Worm (Caenorhabditis elegans) whole organism, L2 larva: Measurements from ENCODE around the gene daz-1.

Source experiments
- ama-1 ChIP-seq: fragments of 150-350 bp; optimal IDR thresholded peaks from 2 replicates; lab custom pipeline; 2018; ENCODE audit warnings: inconsistent platforms
- ceh-16 ChIP-seq: fragments of 150-350 bp; optimal IDR thresholded peaks from 2 replicates; lab custom pipeline; 2014; ENCODE audit warnings: missing biosample characterization, missing genetic modification characterization
- ceh-82 ChIP-seq: fragments of 150-350 bp; optimal IDR thresholded peaks from 2 replicates; lab custom pipeline; 2014; ENCODE audit warnings: missing biosample characterization, missing genetic modification characterization
- lin-11 ChIP-seq: fragments of 150-350 bp; sonication (generic microtip); optimal IDR thresholded peaks from 2 replicates; lab custom pipeline; 2014; ENCODE audit warnings: missing biosample characterization, missing genetic modification characterization, inconsistent platforms, mixed read lengths
- lsy-2 ChIP-seq, 2 experiments: fragments of 150-350 bp in 1 of 2; sonication (generic microtip) in 1 of 2; optimal IDR thresholded peaks; 2 replicates each; lab custom pipeline; 2014 to 2017; ENCODE audit warnings: missing biosample characterization in 2 of 2, missing genetic modification characterization in 2 of 2
- nhr-11 ChIP-seq: fragments of 150-350 bp; optimal IDR thresholded peaks from 2 replicates; lab custom pipeline; 2014; ENCODE audit warnings: missing biosample characterization, missing genetic modification characterization
- nhr-12 ChIP-seq: fragments of 150-350 bp; optimal IDR thresholded peaks from 2 replicates; lab custom pipeline; 2014; ENCODE audit warnings: missing biosample characterization, missing genetic modification characterization
- nhr-21 ChIP-seq: fragments of 150-350 bp; optimal IDR thresholded peaks from 2 replicates; lab custom pipeline; 2014; ENCODE audit warnings: missing biosample characterization, missing genetic modification characterization
- skn-1 ChIP-seq: sonication (generic microtip); optimal IDR thresholded peaks from 2 replicates; lab custom pipeline; 2017; ENCODE audit warnings: missing biosample characterization, missing genetic modification characterization
- ztf-11 ChIP-seq: sonication (generic microtip); optimal IDR thresholded peaks from 2 replicates; lab custom pipeline; 2017; ENCODE audit warnings: missing biosample characterization, missing genetic modification characterization

- TF ChIP-seq nhr-21, result no peak
- TF ChIP-seq nhr-12 (tag; lab: Kevin White, UChicago), result no peak
- no peak for TF ChIP-seq ceh-82
- TF ChIP-seq ztf-11, result no peak
- TF ChIP-seq ceh-16 (tag; lab: Kevin White, UChicago), result no peak
- no peak for TF ChIP-seq ama-1
- no peak for TF ChIP-seq lin-11 (tag; lab: Kevin White, UChicago)
- no peak for TF ChIP-seq lsy-2 (tag; optimal IDR thresholded peaks at IDR 0.05; lab: Kevin White, UChicago)
- no peak for TF ChIP-seq skn-1 (tag; lab: Kevin White, UChicago)
- TF ChIP-seq nhr-11 (tag; lab: Kevin White, UChicago), result no peak
Observed at ce11 chrII:5500470-5500869, 44.4 kb downstream of the daz-1 start, which contains the start of gene fzy-1.
